Worm (Caenorhabditis elegans) whole organism, midembryonic: ENCODE data around the gene hlh-19.

Experiments
- T22C8.4 ChIP-seq: fragments of 200-800 bp; sonication (Bioruptor generic); IDR thresholded peaks from 2 replicates; pipeline ENCODE4 v1.3.6; 2022; ENCODE audit warnings: missing genetic modification characterization, missing compliant biosample characterization
- flt-1 ChIP-seq: fragments of 200-800 bp; sonication (Bioruptor generic); IDR thresholded peaks from 2 replicates; pipeline ENCODE4 v1.3.6; 2022; ENCODE audit warnings: missing genetic modification characterization, missing compliant biosample characterization

- TF ChIP-seq flt-1 (GFP tag; lab: Robert Waterston, UW), result no peak
- no peak for TF ChIP-seq T22C8.4 (GFP tag; lab: Robert Waterston, UW)
Observed at ce11 chrX:530909-531308, 26.2 kb downstream of the hlh-19 start, which contains the start of gene B0310.6.
